Worm (Caenorhabditis elegans): ENCODE results near the gene pie-1.

ce11 chrIII:12377198-12377662 lies 49.5 kb upstream of the pie-1 start, which contains the start of gene pph-4.2:
- TF ChIP-seq hmbx-1 (tag; optimal IDR thresholded peaks at IDR 0.05) (no peak), ama-1 (optimal IDR thresholded peaks at IDR 0.05) (no peak), hmg-4 (GFP tag; optimal IDR thresholded peaks at IDR 0.05) (no peak), aly-1 (tag; optimal IDR thresholded peaks at IDR 0.05) (no peak), ets-7 (tag; optimal IDR thresholded peaks at IDR 0.05) (no peak), pes-1 (GFP tag; IDR thresholded peaks at IDR 0.05) (no peak), sea-1 (GFP tag; conservative IDR thresholded peaks at IDR 0.05) (no peak), scrt-1 (GFP tag; IDR thresholded peaks at IDR 0.05) (no peak), hnd-1 (tag; optimal IDR thresholded peaks at IDR 0.05) (no peak), ceh-13 (GFP tag; optimal IDR thresholded peaks at IDR 0.05) (no peak), F13C5.2 (tag; optimal IDR thresholded peaks at IDR 0.05) (no peak)

Data from whole organism, early embryonic.